Worm (Caenorhabditis elegans) whole organism, late embryonic: ENCODE measurements around the gene B0303.14.

Experiments
- ama-1 ChIP-seq: fragments of 150-350 bp; optimal IDR thresholded peaks from 2 replicates; lab custom pipeline; 2014
- fkh-10 ChIP-seq: fragments of 150-350 bp; optimal IDR thresholded peaks from 2 replicates; lab custom pipeline; 2014; ENCODE audit warnings: missing biosample characterization, missing genetic modification reagents, missing genetic modification characterization
- hlh-30 ChIP-seq: sonication (generic microtip); optimal IDR thresholded peaks from 2 replicates; lab custom pipeline; 2017; ENCODE audit warnings: antibody characterized with exemption, missing genetic modification characterization, missing compliant biosample characterization; ENCODE audit not compliant: insufficient read depth
- hlh-6 ChIP-seq: sonication (generic microtip); optimal IDR thresholded peaks from 2 replicates; lab custom pipeline; 2016; ENCODE audit warnings: missing genotype, missing genetic modification characterization, missing compliant biosample characterization
- madf-2 ChIP-seq: sonication (generic microtip); optimal IDR thresholded peaks from 2 replicates; lab custom pipeline; 2017; ENCODE audit warnings: missing genetic modification characterization, missing compliant biosample characterization
- pha-4 ChIP-seq: fragments of 150-350 bp; optimal IDR thresholded peaks from 2 replicates; lab custom pipeline; 2018; ENCODE audit warnings: missing biosample characterization, missing genetic modification reagents, missing genetic modification characterization
- ref-2 ChIP-seq: sonication (generic microtip); optimal IDR thresholded peaks from 2 replicates; lab custom pipeline; 2016; ENCODE audit warnings: missing genetic modification characterization, missing compliant biosample characterization
- unc-42 ChIP-seq: sonication (generic microtip); optimal IDR thresholded peaks from 2 replicates; lab custom pipeline; 2016; ENCODE audit warnings: missing genotype, missing genetic modification characterization, missing compliant biosample characterization

- no peak for TF ChIP-seq ref-2
- TF ChIP-seq hlh-30, result no peak
- TF ChIP-seq fkh-10 (GFP tag; lab: Kevin White, UChicago), result no peak
- TF ChIP-seq ama-1 (lab: Kevin White, UChicago), result no peak
- TF ChIP-seq hlh-6 (tag; lab: Kevin White, UChicago), result no peak
- TF ChIP-seq pha-4 (tag; lab: Kevin White, UChicago), result no peak
- no peak for TF ChIP-seq madf-2 (tag; lab: Kevin White, UChicago)
- no peak for TF ChIP-seq unc-42 (tag; lab: Kevin White, UChicago)
Observed at ce11 chrIII:8742584-8742983, 26.6 kb upstream of the B0303.14 start.
